Fruit fly (Drosophila melanogaster) whole organism, embryonic: ENCODE measurements around the gene CG12009.
A peak's percentile ranks its signal among the peaks of the same experiment; 100 is the strongest.

ENCODE experiments used
- CG10654 ChIP-seq: fragments of 200-800 bp; sonication (Bioruptor generic); optimal IDR thresholded peaks from 2 replicates; lab custom pipeline; 2016; ENCODE audit warnings: missing biosample characterization, missing genetic modification characterization
- CG10979 ChIP-seq: fragments of 200-800 bp; sonication (Bioruptor generic); optimal IDR thresholded peaks from 2 replicates; lab custom pipeline; 2018; ENCODE audit warnings: missing biosample characterization, mild to moderate bottlenecking, missing genetic modification characterization, moderate library complexity
- CG12299 ChIP-seq: fragments of 200-800 bp; sonication (Bioruptor generic); optimal IDR thresholded peaks from 2 replicates; lab custom pipeline; 2018; ENCODE audit warnings: missing biosample characterization, mild to moderate bottlenecking, missing genetic modification characterization
- CG13775 ChIP-seq: fragments of 200-800 bp; sonication (Bioruptor generic); optimal IDR thresholded peaks from 3 replicates; lab custom pipeline; 2017; ENCODE audit warnings: missing biosample characterization, mild to moderate bottlenecking, missing genetic modification characterization
- CG17568 ChIP-seq: fragments of 200-800 bp; sonication (Bioruptor generic); optimal IDR thresholded peaks from 2 replicates; lab custom pipeline; 2018; ENCODE audit warnings: missing biosample characterization, mild to moderate bottlenecking, missing genetic modification characterization, moderate library complexity
- CG17612 ChIP-seq: fragments of 200-800 bp; sonication (Bioruptor generic); IDR thresholded peaks from 2 replicates; pipeline ENCODE4 v1.3.6; 2022; ENCODE audit warnings: missing biosample characterization, missing genetic modification characterization
- CG17829 ChIP-seq: fragments of 200-800 bp; optimal IDR thresholded peaks from 2 replicates; lab custom pipeline; 2019; ENCODE audit warnings: missing biosample characterization, mild to moderate bottlenecking, missing genetic modification characterization, moderate library complexity
- CG18262 ChIP-seq: fragments of 200-800 bp; optimal IDR thresholded peaks from 3 replicates; lab custom pipeline; 2019; ENCODE audit warnings: missing biosample characterization, mild to moderate bottlenecking, missing genetic modification characterization, moderate library complexity
- CG3281 ChIP-seq: fragments of 200-800 bp; sonication (Bioruptor generic); optimal IDR thresholded peaks from 3 replicates; lab custom pipeline; 2017; ENCODE audit warnings: missing biosample characterization, mild to moderate bottlenecking, missing genetic modification characterization
- CG34376 ChIP-seq: fragments of 200-800 bp; sonication (Bioruptor generic); optimal IDR thresholded peaks from 2 replicates; lab custom pipeline; 2018; ENCODE audit warnings: missing biosample characterization, mild to moderate bottlenecking, missing genetic modification characterization
- CG7271 ChIP-seq: fragments of 200-800 bp; sonication (Bioruptor generic); optimal IDR thresholded peaks from 2 replicates; lab custom pipeline; 2018; ENCODE audit warnings: missing biosample characterization, mild to moderate bottlenecking, missing genetic modification characterization, moderate library complexity
- CG8478 ChIP-seq: fragments of >200 bp; optimal IDR thresholded peaks from 2 replicates; lab custom pipeline; 2018
- CG9609 ChIP-seq: fragments of 200-800 bp; sonication (Bioruptor generic); optimal IDR thresholded peaks from 3 replicates; lab custom pipeline; 2016; ENCODE audit warnings: missing biosample characterization, missing genetic modification characterization
- CG9932 ChIP-seq: fragments of 200-800 bp; sonication (Bioruptor generic); IDR thresholded peaks from 2 replicates; pipeline ENCODE4 v1.3.6; 2022; ENCODE audit warnings: missing biosample characterization, missing genetic modification characterization
- CkIIα-i1 ChIP-seq: fragments of 200-800 bp; sonication (Bioruptor generic); IDR thresholded peaks from 2 replicates; pipeline ENCODE4 v1.3.6; 2022; ENCODE audit warnings: missing biosample characterization, missing genetic modification characterization
- D19B ChIP-seq: fragments of 200-800 bp; sonication (Bioruptor generic); optimal IDR thresholded peaks from 2 replicates; lab custom pipeline; 2017; ENCODE audit warnings: missing biosample characterization, mild to moderate bottlenecking, missing genetic modification characterization
- Drgx ChIP-seq: fragments of 200-800 bp; sonication (Bioruptor generic); IDR thresholded peaks from 2 replicates; pipeline ENCODE4 v1.3.6; 2022; ENCODE audit warnings: missing biosample characterization, missing genetic modification characterization
- Hr39 ChIP-seq: fragments of >200 bp; optimal IDR thresholded peaks from 2 replicates; lab custom pipeline; 2017
- Max ChIP-seq: fragments of 200-800 bp; sonication (Bioruptor generic); optimal IDR thresholded peaks from 2 replicates; lab custom pipeline; 2016; ENCODE audit warnings: missing biosample characterization, mild to moderate bottlenecking, missing genetic modification characterization
- Med ChIP-seq: fragments of 200-800 bp; sonication (Bioruptor generic); peaks from one replicate; lab custom pipeline; 2016; ENCODE audit warnings: missing biosample characterization, missing genetic modification characterization, mild to moderate bottlenecking, inconsistent platforms, moderate library complexity
- Optix ChIP-seq: fragments of 200-800 bp; sonication (Bioruptor generic); IDR thresholded peaks from 3 replicates; pipeline ENCODE4 v1.3.6; 2022; ENCODE audit warnings: missing biosample characterization, missing genetic modification characterization
- Trl ChIP-seq, 3 experiments: fragments of >200 bp in 2 of 3; fragments of 200-800 bp in 1 of 3; sonication (Bioruptor generic) in 1 of 3; optimal IDR thresholded peaks; 2 replicates in 1 of 3; 3 replicates in 2 of 3; lab custom pipeline; 2016 to 2017; ENCODE audit warnings: missing biosample characterization in 1 of 3, missing genetic modification characterization in 1 of 3
- YL-1 ChIP-seq: fragments of 200-800 bp; sonication (Bioruptor generic); optimal IDR thresholded peaks from 3 replicates; lab custom pipeline; 2017; ENCODE audit warnings: missing biosample characterization, mild to moderate bottlenecking, missing genetic modification characterization
- ab ChIP-seq: fragments of 200-800 bp; sonication (Bioruptor generic); optimal IDR thresholded peaks from 2 replicates; lab custom pipeline; 2016; ENCODE audit warnings: missing biosample characterization, missing genetic modification characterization
- aop ChIP-seq: fragments of 200-800 bp; sonication (Bioruptor generic); IDR thresholded peaks from 2 replicates; pipeline ENCODE4 v1.3.6; 2022; ENCODE audit warnings: missing biosample characterization, missing genetic modification characterization
- bsh ChIP-seq, 2 experiments: fragments of 200-800 bp; sonication (Bioruptor generic); optimal IDR thresholded peaks; 2 replicates each; lab custom pipeline; 2017 to 2018; ENCODE audit warnings: mild to moderate bottlenecking in 2 of 2, missing biosample characterization in 2 of 2, missing genetic modification characterization in 2 of 2, moderate library complexity in 1 of 2
- cad ChIP-seq: fragments of >200 bp; optimal IDR thresholded peaks from 2 replicates; lab custom pipeline; 2017; ENCODE audit warnings: missing biosample characterization, missing genetic modification characterization
- chinmo ChIP-seq: fragments of 200-800 bp; sonication (Bioruptor generic); IDR thresholded peaks from 4 replicates; pipeline ENCODE4 v1.3.6; 2022; ENCODE audit warnings: missing biosample characterization, missing genetic modification characterization; ENCODE audit not compliant: partially characterized antibody
- corto ChIP-seq: fragments of 200-800 bp; sonication (Bioruptor generic); optimal IDR thresholded peaks from 2 replicates; lab custom pipeline; 2016; ENCODE audit warnings: missing biosample characterization, mild to moderate bottlenecking, missing genetic modification characterization, moderate library complexity
- crol ChIP-seq: fragments of 200-800 bp; sonication (Bioruptor generic); IDR thresholded peaks from 2 replicates; pipeline ENCODE4 v1.3.6; 2022; ENCODE audit warnings: missing biosample characterization, missing genetic modification characterization
- cwo ChIP-seq: fragments of 200-800 bp; sonication (Bioruptor generic); optimal IDR thresholded peaks from 3 replicates; lab custom pipeline; 2017; ENCODE audit warnings: missing biosample characterization, missing genetic modification characterization, mild to moderate bottlenecking, moderate library complexity, missing genetic modification reagents
- dmrt99B ChIP-seq: fragments of 200-800 bp; sonication (Bioruptor generic); optimal IDR thresholded peaks from 2 replicates; lab custom pipeline; 2018; ENCODE audit warnings: missing biosample characterization, mild to moderate bottlenecking, missing genetic modification characterization, moderate library complexity
- fd3F ChIP-seq: fragments of 200-800 bp; sonication (Bioruptor generic); optimal IDR thresholded peaks from 2 replicates; lab custom pipeline; 2018; ENCODE audit warnings: missing biosample characterization, mild to moderate bottlenecking, missing genetic modification characterization, moderate library complexity
- gfzf ChIP-seq: fragments of 200-800 bp; sonication (Bioruptor generic); optimal IDR thresholded peaks from 2 replicates; lab custom pipeline; 2016; ENCODE audit warnings: missing biosample characterization, mild to moderate bottlenecking, missing genetic modification characterization, moderate library complexity
- grau ChIP-seq: fragments of 200-800 bp; optimal IDR thresholded peaks from 3 replicates; lab custom pipeline; 2019; ENCODE audit warnings: missing biosample characterization, mild to moderate bottlenecking, missing genetic modification characterization, moderate library complexity
- hkb ChIP-seq, 2 experiments: fragments of 200-800 bp in 1 of 2; fragments of >200 bp in 1 of 2; sonication (Bioruptor generic) in 1 of 2; IDR thresholded peaks in 1 of 2; optimal IDR thresholded peaks in 1 of 2; 2 replicates each; pipeline versions ENCODE4 v1.3.6 to Lab custom; 2017 to 2022; ENCODE audit warnings: missing biosample characterization in 1 of 2, missing genetic modification characterization in 1 of 2
- lbe ChIP-seq: fragments of 200-800 bp; sonication (Bioruptor generic); optimal IDR thresholded peaks from 2 replicates; lab custom pipeline; 2016; ENCODE audit warnings: missing biosample characterization, mild to moderate bottlenecking, missing genetic modification characterization
- p53 ChIP-seq: fragments of 200-800 bp; sonication (Bioruptor generic); optimal IDR thresholded peaks from 2 replicates; lab custom pipeline; 2016; ENCODE audit warnings: missing biosample characterization, missing genetic modification characterization
- peb ChIP-seq: fragments of 200-800 bp; sonication (Bioruptor generic); IDR thresholded peaks from 2 replicates; pipeline ENCODE4 v1.3.6; 2022; ENCODE audit warnings: missing biosample characterization, missing genetic modification characterization
- pnt ChIP-seq: fragments of 200-800 bp; sonication (Bioruptor generic); optimal IDR thresholded peaks from 3 replicates; lab custom pipeline; 2016; ENCODE audit warnings: missing biosample characterization, missing genetic modification characterization
- ranshi ChIP-seq: fragments of 200-800 bp; sonication (Bioruptor generic); IDR thresholded peaks from 2 replicates; pipeline ENCODE4 v1.3.6; 2022; ENCODE audit warnings: missing biosample characterization, missing genetic modification characterization
- rib ChIP-seq: fragments of 200-800 bp; sonication (Bioruptor generic); IDR thresholded peaks from 2 replicates; pipeline ENCODE4 v1.3.6; 2022; ENCODE audit warnings: missing biosample characterization, missing genetic modification characterization
- scrt ChIP-seq: fragments of 200-800 bp; sonication (Bioruptor generic); optimal IDR thresholded peaks from 2 replicates; lab custom pipeline; 2018; ENCODE audit warnings: missing biosample characterization, mild to moderate bottlenecking, missing genetic modification characterization, moderate library complexity
- ssp ChIP-seq: fragments of 200-800 bp; sonication (Bioruptor generic); IDR thresholded peaks from 2 replicates; pipeline ENCODE4 v1.3.6; 2022; ENCODE audit warnings: missing biosample characterization, missing genetic modification characterization
- tll ChIP-seq, 2 experiments: fragments of 200-800 bp in 1 of 2; fragments of >200 bp in 1 of 2; sonication (Bioruptor generic) in 1 of 2; optimal IDR thresholded peaks; 2 replicates each; lab custom pipeline; 2017 to 2019; ENCODE audit warnings: missing biosample characterization in 2 of 2, missing genetic modification characterization in 2 of 2, mild to moderate bottlenecking in 1 of 2, moderate library complexity in 1 of 2
- tup ChIP-seq: fragments of 200-800 bp; sonication (Bioruptor generic); optimal IDR thresholded peaks from 2 replicates; lab custom pipeline; 2016; ENCODE audit warnings: missing biosample characterization, mild to moderate bottlenecking, missing genetic modification characterization, moderate library complexity
- wor ChIP-seq: fragments of 200-800 bp; sonication (Bioruptor generic); IDR thresholded peaks from 2 replicates; pipeline ENCODE4 v1.3.6; 2022; ENCODE audit warnings: missing biosample characterization, missing genetic modification characterization

The CG12009 gene

dm6 chr3L:3245189-3245588, 46.1 kb upstream of the CG12009 start (continued):
- TF ChIP-seq hkb (optimal IDR thresholded peaks at IDR 0.05; lab: Kevin White, UChicago) (no peak), hkb (GFP tag; IDR thresholded peaks at IDR 0.05; lab: Robert Waterston, UW) (no peak), grau (tag; lab: Kevin White, UChicago) (no peak), CG18262 (tag; lab: Kevin White, UChicago) (no peak), ranshi (GFP tag; lab: Robert Waterston, UW) (no peak), CG10654 (GFP tag; lab: Kevin White, UChicago) (no peak), CG17568 (GFP tag; lab: Kevin White, UChicago) (no peak), rib (GFP tag; lab: Robert Waterston, UW) (no peak), CG9932 (GFP tag; lab: Robert Waterston, UW) (no peak), CG12299 (tag; lab: Kevin White, UChicago) (no peak), CG8478 (no peak), CG17612 (GFP tag; lab: Robert Waterston, UW) (no peak), Drgx (GFP tag; lab: Robert Waterston, UW) (0 out of 2 replicates have a peak, but pooled peaks have one; percentile 15), CG13775 (GFP tag; lab: Kevin White, UChicago) (no peak), corto (GFP tag; lab: Kevin White, UChicago) (peak; percentile 22), pnt (GFP tag; lab: Kevin White, UChicago) (no peak), bsh (GFP tag; optimal IDR thresholded peaks at IDR 0.05; lab: Kevin White, UChicago) (peak in 1 of 2 experiments; percentile 64), CkIIα-i1 (GFP tag; lab: Robert Waterston, UW) (no peak), tll (GFP tag; optimal IDR thresholded peaks at IDR 0.05; lab: Kevin White, UChicago) (no peak), gfzf (GFP tag; lab: Kevin White, UChicago) (no peak)

- TF ChIP-seq ssp = no peak
- no peak for TF ChIP-seq peb (GFP tag; lab: Robert Waterston, UW)
- TF ChIP-seq scrt = no peak
- peak; percentile 98 for TF ChIP-seq corto (GFP tag; lab: Kevin White, UChicago)
- TF ChIP-seq chinmo (GFP tag; lab: Robert Waterston, UW) = 0 out of 4 replicates have a peak, but pooled peaks have one; percentile 38
- peak in 1 of 2 experiments; percentile 7 for TF ChIP-seq Trl (optimal IDR thresholded peaks at IDR 0.05; lab: Kevin White, UChicago)
- no peak for TF ChIP-seq Trl (GFP tag; optimal IDR thresholded peaks at IDR 0.05; lab: Kevin White, UChicago)
- TF ChIP-seq YL-1 (GFP tag; lab: Kevin White, UChicago) = no peak
- no peak for TF ChIP-seq cwo
- no peak for TF ChIP-seq dmrt99B (tag; lab: Kevin White, UChicago)
- TF ChIP-seq CG34376 (GFP tag; lab: Kevin White, UChicago) = no peak
- TF ChIP-seq CG17829 (tag; lab: Kevin White, UChicago) = no peak
- no peak for TF ChIP-seq CG7271
- no peak for TF ChIP-seq cad (GFP tag; lab: Kevin White, UChicago)
- no peak for TF ChIP-seq p53 (GFP tag; lab: Kevin White, UChicago)
- TF ChIP-seq tup (GFP tag; lab: Kevin White, UChicago) = no peak
- no peak for TF ChIP-seq Optix (GFP tag; lab: Robert Waterston, UW)
- peak; percentile 29 for TF ChIP-seq Med (GFP tag; lab: Kevin White, UChicago)
- no peak for TF ChIP-seq wor (GFP tag; lab: Robert Waterston, UW)
- no peak for TF ChIP-seq CG10979
- TF ChIP-seq ab (GFP tag; lab: Kevin White, UChicago) = no peak
- no peak for TF ChIP-seq D19B
- TF ChIP-seq rib (GFP tag; lab: Robert Waterston, UW) = no peak
- TF ChIP-seq aop (GFP tag; lab: Robert Waterston, UW) = no peak
- peak; percentile 94 for TF ChIP-seq lbe
- TF ChIP-seq CG9609 (GFP tag; lab: Kevin White, UChicago) = no peak
- no peak for TF ChIP-seq CG3281 (GFP tag; lab: Kevin White, UChicago)
- no peak for TF ChIP-seq fd3F (GFP tag; lab: Kevin White, UChicago)
- TF ChIP-seq Drgx (GFP tag; lab: Robert Waterston, UW) = peak; percentile 94
- no peak for TF ChIP-seq Hr39
- peak; percentile 43; the same call in 1 of the 2 replicates for TF ChIP-seq crol (GFP tag; lab: Robert Waterston, UW)
- no peak for TF ChIP-seq Max (GFP tag; lab: Kevin White, UChicago)
Measured at dm6 chr3L:3246378-3247129, 44.7 kb upstream of the CG12009 start.
